Fruit fly (Drosophila melanogaster): ENCODE measurements around the gene CG5199.
A peak's percentile ranks its signal among the peaks of the same experiment; 100 is the strongest.

The CG5199 gene

DNA sequence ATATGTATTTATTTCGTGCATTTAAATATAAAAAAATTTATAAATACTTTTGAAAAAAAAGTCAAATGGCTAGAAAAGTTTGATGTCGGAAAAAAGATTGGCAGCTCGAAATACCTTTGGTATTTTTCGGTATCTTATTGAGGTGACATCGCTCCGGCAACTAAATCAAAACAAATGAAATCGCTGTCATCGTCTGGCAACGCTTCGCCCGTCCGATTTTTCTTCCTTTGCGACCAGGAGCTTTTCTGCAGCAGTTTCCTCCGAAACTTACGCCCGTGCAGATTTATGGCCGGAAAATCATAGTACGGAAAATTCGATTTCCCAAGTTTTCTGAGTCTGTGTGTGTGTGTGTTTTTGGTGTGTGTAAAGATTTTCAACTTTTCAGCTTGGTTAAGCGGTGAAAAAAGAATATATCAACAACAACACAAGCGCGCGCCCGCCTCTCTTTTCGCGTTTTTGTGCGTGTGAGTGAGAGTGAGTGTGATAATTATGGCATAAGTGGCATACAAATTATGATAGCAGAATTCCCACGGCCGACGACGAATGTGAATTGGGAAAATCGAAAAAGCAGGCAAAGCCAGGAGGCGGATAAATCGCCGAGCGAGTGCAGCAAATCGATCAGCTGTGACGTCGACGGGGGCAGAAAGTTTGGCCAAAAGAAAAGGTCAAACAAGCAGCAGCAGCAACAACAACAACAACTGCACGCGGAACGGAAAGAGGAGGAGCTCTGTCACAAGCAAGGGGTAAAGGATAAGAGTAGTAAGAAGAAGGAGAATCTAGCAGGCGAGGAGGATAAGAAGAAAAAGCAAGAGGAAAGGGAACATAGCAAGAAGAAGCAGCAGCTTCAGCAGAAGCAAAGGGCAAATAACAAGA lies 44.7 kb upstream of the CG5199 start, which contains the start of gene CG32425 (continued):
- TF ChIP-seq CG3281 (GFP tag; optimal IDR thresholded peaks at IDR 0.05) (no peak), mam (GFP tag; optimal IDR thresholded peaks at IDR 0.05) (no peak), CG34376 (GFP tag; optimal IDR thresholded peaks at IDR 0.05) (peak; percentile 13), pros (GFP tag; optimal IDR thresholded peaks at IDR 0.05) (no peak), so (GFP tag; IDR thresholded peaks at IDR 0.05) (no peak), CG8359 (GFP tag; optimal IDR thresholded peaks at IDR 0.05; ENCODE audit: borderline replicate concordance) (no peak), Gug (GFP tag; IDR thresholded peaks at IDR 0.05) (no peak), wdn (GFP tag; IDR thresholded peaks at IDR 0.05) (no peak), Hsf (GFP tag; optimal IDR thresholded peaks at IDR 0.05) (no peak), Xrp1 (GFP tag; IDR thresholded peaks at IDR 0.05) (peak; percentile 14; the same call in 1 of the 2 replicates), ham (GFP tag; IDR thresholded peaks at IDR 0.05) (no peak), CG1602 (GFP tag; optimal IDR thresholded peaks at IDR 0.05) (no peak), crol (GFP tag; IDR thresholded peaks at IDR 0.05) (no peak), NK7.1 (GFP tag; optimal IDR thresholded peaks at IDR 0.05) (no peak), emc (GFP tag; optimal IDR thresholded peaks at IDR 0.05) (no peak), Fer3 (tag; optimal IDR thresholded peaks at IDR 0.05) (peak; percentile 33), ase (GFP tag; IDR thresholded peaks at IDR 0.05) (0 out of 3 replicates have a peak, but pooled peaks have one; percentile 12), CG30403 (GFP tag; optimal IDR thresholded peaks at IDR 0.05) (peak; percentile 33), Vsx1 (GFP tag; optimal IDR thresholded peaks at IDR 0.05) (no peak), CG11456 (GFP tag; IDR thresholded peaks at IDR 0.05) (no peak), CG2712 (tag; optimal IDR thresholded peaks at IDR 0.05) (peak; percentile 23), Oaz (GFP tag; IDR thresholded peaks at IDR 0.05) (no peak), Dfd (GFP tag; optimal IDR thresholded peaks at IDR 0.05) (no peak), Hmr (GFP tag; optimal IDR thresholded peaks at IDR 0.05) (peak; percentile 25), E2f2 (GFP tag; IDR thresholded peaks at IDR 0.05) (peak; percentile 51), Ada2b (GFP tag; IDR thresholded peaks at IDR 0.05) (no peak), maf-S (GFP tag; optimal IDR thresholded peaks at IDR 0.05) (no peak), btn (GFP tag; optimal IDR thresholded peaks at IDR 0.05) (no peak), pho (GFP tag; optimal IDR thresholded peaks at IDR 0.05) (no peak), Chrac-16 (GFP tag; optimal IDR thresholded peaks at IDR 0.05) (no peak), ato (GFP tag; IDR thresholded peaks at IDR 0.05; ENCODE audit: partially characterized antibody) (no peak), CG1647 (GFP tag; optimal IDR thresholded peaks at IDR 0.05) (no peak), slou (GFP tag; optimal IDR thresholded peaks at IDR 0.05) (no peak), CG7987 (GFP tag; optimal IDR thresholded peaks at IDR 0.05) (no peak), Atf-2 (GFP tag; optimal IDR thresholded peaks at IDR 0.05) (no peak), caup (GFP tag; optimal IDR thresholded peaks at IDR 0.05; ENCODE audit: severe bottlenecking) (no peak), Bteb2 (GFP tag; optimal IDR thresholded peaks at IDR 0.05) (no peak), Sry-δ (GFP tag; optimal IDR thresholded peaks at IDR 0.05) (no peak), Med (GFP tag) (peak; percentile 41), CG10431 (GFP tag; optimal IDR thresholded peaks at IDR 0.05) (no peak), CG9215 (GFP tag; IDR thresholded peaks at IDR 0.05) (no peak), Jarid2 (GFP tag; optimal IDR thresholded peaks at IDR 0.05) (no peak), CG11247 (GFP tag; IDR thresholded peaks at IDR 0.05) (no peak), tio (GFP tag; optimal IDR thresholded peaks at IDR 0.05) (no peak), unpg (GFP tag; optimal IDR thresholded peaks at IDR 0.05) (no peak), Dek (tag; optimal IDR thresholded peaks at IDR 0.05) (peak; percentile 2), grn (GFP tag; optimal IDR thresholded peaks at IDR 0.05) (no peak), scrt (GFP tag; optimal IDR thresholded peaks at IDR 0.05) (no peak), hbn (GFP tag; IDR thresholded peaks at IDR 0.05; ENCODE audit: partially characterized antibody) (no peak), CG1832 (GFP tag; optimal IDR thresholded peaks at IDR 0.05) (no peak)
